Worm (Caenorhabditis elegans) whole organism, L1 larva: ENCODE data around the gene Y66A7A.9.

Experiments used
- aly-2 ChIP-seq: fragments of 150-350 bp; optimal IDR thresholded peaks from 2 replicates; lab custom pipeline; 2014; ENCODE audit warnings: missing biosample characterization, missing genetic modification characterization
- efl-1 ChIP-seq, 4 experiments: fragments of 150-350 bp; optimal IDR thresholded peaks in 3 of 4; peaks in 1 of 4; 1 replicate in 1 of 4; 2 replicates in 3 of 4; lab custom pipeline; 2014; ENCODE audit warnings: missing biosample characterization in 2 of 4, missing genetic modification characterization in 2 of 4, missing genetic modification reagents in 2 of 4
- egl-13 ChIP-seq: sonication (generic microtip); optimal IDR thresholded peaks from 2 replicates; lab custom pipeline; 2016; ENCODE audit warnings: missing genotype, missing genetic modification reagents, missing genetic modification characterization, missing compliant biosample characterization
- fkh-8 ChIP-seq: sonication (generic microtip); optimal IDR thresholded peaks from 2 replicates; lab custom pipeline; 2016; ENCODE audit warnings: mild to moderate bottlenecking, missing genetic modification characterization, missing compliant biosample characterization
- lin-39 ChIP-seq: fragments of 150-350 bp; optimal IDR thresholded peaks from 2 replicates; lab custom pipeline; 2014; ENCODE audit warnings: missing biosample characterization, missing genetic modification reagents, missing genetic modification characterization
- nhr-85 ChIP-seq: sonication (generic microtip); peaks from one replicate; lab custom pipeline; 2016; ENCODE audit warnings: missing genetic modification characterization, inconsistent platforms, missing compliant biosample characterization
- rnt-1 ChIP-seq: sonication (generic microtip); optimal IDR thresholded peaks from 2 replicates; lab custom pipeline; 2016; ENCODE audit warnings: mild to moderate bottlenecking, missing genetic modification characterization, moderate library complexity, missing compliant biosample characterization
- snpc-4 ChIP-seq: fragments of 150-350 bp; optimal IDR thresholded peaks from 2 replicates; lab custom pipeline; 2014; ENCODE audit warnings: missing biosample characterization, missing genetic modification characterization
- sox-4 ChIP-seq: sonication (generic microtip); optimal IDR thresholded peaks from 2 replicates; lab custom pipeline; 2016; ENCODE audit warnings: missing genetic modification characterization, missing compliant biosample characterization
- zag-1 ChIP-seq: fragments of 150-350 bp; optimal IDR thresholded peaks from 2 replicates; lab custom pipeline; 2014; ENCODE audit warnings: missing biosample characterization, missing genetic modification characterization
- ztf-11 ChIP-seq, 2 experiments: sonication (generic microtip); optimal IDR thresholded peaks; 2 replicates each; lab custom pipeline; 2016 to 2017; ENCODE audit warnings: missing genetic modification characterization in 2 of 2, missing biosample characterization in 1 of 2, missing compliant biosample characterization in 1 of 2

ce11 chrIII:11660736-11661135, 48.5 kb upstream of the Y66A7A.9 start:
- TF ChIP-seq lin-39 (tag; lab: Kevin White, UChicago) (no peak), sox-4 (tag; lab: Kevin White, UChicago) (no peak), zag-1 (tag; lab: Kevin White, UChicago) (no peak), rnt-1 (tag; lab: Kevin White, UChicago) (no peak), ztf-11 (tag; optimal IDR thresholded peaks at IDR 0.05; lab: Kevin White, UChicago) (no peak), fkh-8 (tag; lab: Kevin White, UChicago) (no peak), nhr-85 (no peak), efl-1 (optimal IDR thresholded peaks at IDR 0.05; lab: Kevin White, UChicago) (peak in 1 of 2 experiments; percentile 2), efl-1 (GFP tag; optimal IDR thresholded peaks at IDR 0.05 in 1 of 2; lab: Kevin White, UChicago) (no peak), aly-2 (no peak), egl-13 (tag; lab: Kevin White, UChicago) (no peak), snpc-4 (tag; lab: Kevin White, UChicago) (no peak)
